Worm (Caenorhabditis elegans) whole organism, L1 larva: ENCODE measurements around the gene cpr-8.

Source experiments
- C04F5.9 ChIP-seq: sonication (generic microtip); optimal IDR thresholded peaks from 2 replicates; lab custom pipeline; 2016; ENCODE audit warnings: missing genetic modification characterization, missing compliant biosample characterization
- Y116A8C.19 ChIP-seq: sonication (generic microtip); optimal IDR thresholded peaks from 2 replicates; lab custom pipeline; 2016; ENCODE audit warnings: missing compliant biosample characterization, missing genetic modification characterization, borderline replicate concordance
- aha-1 ChIP-seq: fragments of 150-350 bp; optimal IDR thresholded peaks from 2 replicates; lab custom pipeline; 2014; ENCODE audit warnings: missing biosample characterization, missing genetic modification characterization
- ceh-63 ChIP-seq: fragments of 200-800 bp; sonication (Bioruptor generic); optimal IDR thresholded peaks from 2 replicates; lab custom pipeline; 2018; ENCODE audit warnings: mild to moderate bottlenecking, missing genetic modification characterization, missing compliant biosample characterization
- ceh-8 ChIP-seq: fragments of 200-800 bp; sonication (Bioruptor generic); optimal IDR thresholded peaks from 2 replicates; lab custom pipeline; 2018; ENCODE audit warnings: mild to moderate bottlenecking, missing genetic modification characterization, moderate library complexity, missing compliant biosample characterization
- ceh-88 ChIP-seq: fragments of 200-800 bp; sonication (Bioruptor generic); IDR thresholded peaks from 2 replicates; pipeline ENCODE4 v1.3.6; 2022; ENCODE audit warnings: missing genetic modification characterization, missing compliant biosample characterization
- dpl-1 ChIP-seq, 3 experiments: fragments of 150-350 bp in 2 of 3; sonication (generic microtip) in 1 of 3; optimal IDR thresholded peaks; 2 replicates each; lab custom pipeline; 2014 to 2017; ENCODE audit warnings: missing biosample characterization in 3 of 3, missing genetic modification characterization in 3 of 3, missing genetic modification reagents in 3 of 3
- efl-1 ChIP-seq, 4 experiments: fragments of 150-350 bp; optimal IDR thresholded peaks in 3 of 4; peaks in 1 of 4; 1 replicate in 1 of 4; 2 replicates in 3 of 4; lab custom pipeline; 2014; ENCODE audit warnings: missing biosample characterization in 2 of 4, missing genetic modification characterization in 2 of 4, missing genetic modification reagents in 2 of 4
- elt-2 ChIP-seq: sonication (generic microtip); optimal IDR thresholded peaks from 2 replicates; lab custom pipeline; 2016; ENCODE audit warnings: missing genetic modification characterization, mild to moderate bottlenecking, inconsistent platforms, missing compliant biosample characterization, missing genetic modification reagents
- fkh-10 ChIP-seq: sonication (generic microtip); optimal IDR thresholded peaks from 2 replicates; lab custom pipeline; 2017; ENCODE audit warnings: missing biosample characterization, missing genetic modification reagents, missing genetic modification characterization
- fkh-4 ChIP-seq: sonication (generic microtip); optimal IDR thresholded peaks from 2 replicates; lab custom pipeline; 2016; ENCODE audit warnings: missing compliant biosample characterization, missing genetic modification characterization, borderline replicate concordance
- grh-1 ChIP-seq: fragments of 200-800 bp; sonication (Bioruptor generic); IDR thresholded peaks from 2 replicates; pipeline ENCODE4 v1.3.6; 2022; ENCODE audit warnings: missing genetic modification reagents, missing genetic modification characterization, missing compliant biosample characterization
- hpl-2 ChIP-seq: fragments of 150-350 bp; optimal IDR thresholded peaks from 2 replicates; lab custom pipeline; 2014; ENCODE audit warnings: missing biosample characterization, missing genetic modification reagents, missing genetic modification characterization
- lin-15B ChIP-seq: fragments of 150-350 bp; sonication (generic microtip); optimal IDR thresholded peaks from 3 replicates; lab custom pipeline; 2014; ENCODE audit warnings: missing biosample characterization, missing genetic modification characterization
- lin-35 ChIP-seq, 2 experiments: fragments of 150-350 bp; optimal IDR thresholded peaks; 2 replicates each; lab custom pipeline; 2014; ENCODE audit warnings: missing biosample characterization in 2 of 2, missing genetic modification characterization in 2 of 2, missing genetic modification reagents in 2 of 2
- nhr-11 ChIP-seq: fragments of 150-350 bp; optimal IDR thresholded peaks from 2 replicates; lab custom pipeline; 2014; ENCODE audit warnings: missing biosample characterization, missing genetic modification characterization
- pag-3 ChIP-seq: sonication (generic microtip); optimal IDR thresholded peaks from 2 replicates; lab custom pipeline; 2017; ENCODE audit warnings: missing genetic modification characterization, mild to moderate bottlenecking, missing compliant biosample characterization, antibody characterized with exemption, borderline replicate concordance; ENCODE audit not compliant: insufficient read depth
- pqm-1 ChIP-seq: sonication (generic microtip); optimal IDR thresholded peaks from 3 replicates; lab custom pipeline; 2017; ENCODE audit warnings: missing biosample characterization, missing genetic modification characterization
- sup-37 ChIP-seq: fragments of 200-800 bp; sonication (Bioruptor generic); optimal IDR thresholded peaks from 2 replicates; lab custom pipeline; 2018; ENCODE audit warnings: mild to moderate bottlenecking, missing genetic modification characterization, missing compliant biosample characterization
- swsn-7 ChIP-seq: sonication (generic microtip); optimal IDR thresholded peaks from 2 replicates; lab custom pipeline; 2016; ENCODE audit warnings: missing genetic modification characterization, missing compliant biosample characterization
- tbx-2 ChIP-seq: sonication (generic microtip); optimal IDR thresholded peaks from 2 replicates; lab custom pipeline; 2016; ENCODE audit warnings: missing genetic modification characterization, missing compliant biosample characterization
- tlp-1 ChIP-seq: fragments of 150-350 bp; optimal IDR thresholded peaks from 2 replicates; lab custom pipeline; 2014; ENCODE audit warnings: missing biosample characterization, missing genetic modification characterization
- unc-86 ChIP-seq: sonication (generic microtip); optimal IDR thresholded peaks from 2 replicates; lab custom pipeline; 2016; ENCODE audit warnings: missing genetic modification characterization, missing compliant biosample characterization
- vab-15 ChIP-seq: sonication (generic microtip); optimal IDR thresholded peaks from 2 replicates; lab custom pipeline; 2017; ENCODE audit warnings: missing genotype, mild to moderate bottlenecking, missing genetic modification characterization, missing compliant biosample characterization
- zip-4 ChIP-seq: fragments of 200-800 bp; sonication (Bioruptor generic); optimal IDR thresholded peaks from 2 replicates; lab custom pipeline; 2018; ENCODE audit warnings: mild to moderate bottlenecking, missing genetic modification characterization, moderate library complexity, missing compliant biosample characterization
- ztf-11 ChIP-seq, 2 experiments: sonication (generic microtip); optimal IDR thresholded peaks; 2 replicates each; lab custom pipeline; 2016 to 2017; ENCODE audit warnings: missing genetic modification characterization in 2 of 2, missing biosample characterization in 1 of 2, missing compliant biosample characterization in 1 of 2

The cpr-8 gene

ce11 chrV:1165090-1165761 lies 30.8 kb downstream of the cpr-8 start, which contains the start of gene ptr-16:
Gene ptr-16, plus strand, starts transcription at chrV:1165711.
- TF ChIP-seq pag-3 (tag; lab: Kevin White, UChicago) (no peak), lin-15B (tag; lab: Kevin White, UChicago) (no peak), sup-37 (GFP tag; lab: Kevin White, UChicago) (no peak), Y116A8C.19 (tag; lab: Kevin White, UChicago) (no peak), dpl-1 (GFP tag; optimal IDR thresholded peaks at IDR 0.05; lab: Kevin White, UChicago) (no peak), tbx-2 (tag; lab: Kevin White, UChicago) (no peak), nhr-11 (no peak), ceh-63 (GFP tag; lab: Kevin White, UChicago) (no peak), hpl-2 (GFP tag; lab: Kevin White, UChicago) (no peak), C04F5.9 (tag; lab: Kevin White, UChicago) (no peak)

- TF ChIP-seq zip-4 (GFP tag; lab: Kevin White, UChicago) (no peak), aha-1 (no peak), swsn-7 (no peak), fkh-10 (no peak)
These were observed 36.2 kb downstream of the cpr-8 start for ce11 chrV:1170591-1170990.

- peak; percentile 31 for TF ChIP-seq tlp-1 (tag; lab: Kevin White, UChicago)
- no peak for TF ChIP-seq ceh-88
- no peak for TF ChIP-seq unc-86
- peak in 1 of 2 experiments; percentile 17 for TF ChIP-seq lin-35 (GFP tag; optimal IDR thresholded peaks at IDR 0.05; lab: Kevin White, UChicago)
- peak; percentile 31 for TF ChIP-seq pqm-1
- peak; percentile 74 for TF ChIP-seq elt-2 (tag; lab: Kevin White, UChicago)
- TF ChIP-seq ztf-11 (tag; optimal IDR thresholded peaks at IDR 0.05; lab: Kevin White, UChicago), result no peak
- no peak for TF ChIP-seq efl-1 (optimal IDR thresholded peaks at IDR 0.05; lab: Kevin White, UChicago)
- TF ChIP-seq efl-1 (GFP tag; optimal IDR thresholded peaks at IDR 0.05 in 1 of 2; lab: Kevin White, UChicago), result peak in 1 of 2 experiments; percentile 26
- no peak for TF ChIP-seq vab-15 (tag; lab: Kevin White, UChicago)
- no peak for TF ChIP-seq fkh-4 (tag; lab: Kevin White, UChicago)
- TF ChIP-seq ceh-8 (GFP tag; lab: Kevin White, UChicago), result no peak
- TF ChIP-seq, all 84 proteins: peak for 5
These were observed 42.0 kb downstream of the cpr-8 start, which contains the start of gene T21H3.1 for ce11 chrV:1176277-1176839. Gene T21H3.1, plus strand, starts transcription at chrV:1176724.

- TF ChIP-seq grh-1 (GFP tag; lab: Robert Waterston, UW) (no peak), efl-1 (optimal IDR thresholded peaks at IDR 0.05; lab: Kevin White, UChicago) (no peak), efl-1 (GFP tag; optimal IDR thresholded peaks at IDR 0.05 in 1 of 2; lab: Kevin White, UChicago) (peak in 1 of 2 experiments; percentile 46)
These were observed 44.9 kb downstream of the cpr-8 start, which contains the start of gene F25A2.1 for ce11 chrV:1179279-1179678. Gene F25A2.1, plus strand, starts transcription at chrV:1179579.
